Fruit fly (Drosophila melanogaster) whole organism, embryonic: Measurements from ENCODE around the gene CG6094.

ENCODE experiments used
- Adf1 ChIP-seq: fragments of 200-800 bp; sonication (Bioruptor generic); IDR thresholded peaks from 2 replicates; pipeline ENCODE4 v1.3.6; 2022; ENCODE audit warnings: missing biosample characterization, missing genetic modification characterization
- Antp ChIP-seq: fragments of 200-800 bp; sonication (Bioruptor generic); optimal IDR thresholded peaks from 3 replicates; lab custom pipeline; 2016; ENCODE audit warnings: missing biosample characterization, missing genetic modification characterization
- Asciz ChIP-seq: fragments of 200-800 bp; sonication (Bioruptor generic); optimal IDR thresholded peaks from 2 replicates; lab custom pipeline; 2017; ENCODE audit warnings: missing biosample characterization, mild to moderate bottlenecking, missing genetic modification characterization, missing genetic modification reagents
- CG10267 ChIP-seq: fragments of 200-800 bp; sonication (Bioruptor generic); optimal IDR thresholded peaks from 2 replicates; lab custom pipeline; 2018; ENCODE audit warnings: missing biosample characterization, mild to moderate bottlenecking, missing genetic modification characterization, moderate library complexity
- CG10366 ChIP-seq: fragments of 200-800 bp; sonication (Bioruptor generic); IDR thresholded peaks from 2 replicates; pipeline ENCODE4 v1.3.6; 2022; ENCODE audit warnings: missing biosample characterization, missing genetic modification characterization
- CG15696 ChIP-seq: fragments of 200-800 bp; sonication (Bioruptor generic); optimal IDR thresholded peaks from 2 replicates; lab custom pipeline; 2019; ENCODE audit warnings: missing biosample characterization, mild to moderate bottlenecking, missing genetic modification characterization, moderate library complexity
- CG16813 ChIP-seq: fragments of 200-800 bp; sonication (Bioruptor generic); IDR thresholded peaks from 3 replicates; pipeline ENCODE4 v1.3.6; 2022; ENCODE audit warnings: missing biosample characterization, missing genetic modification characterization; ENCODE audit not compliant: partially characterized antibody
- CG16863 ChIP-seq: fragments of 200-800 bp; sonication (Bioruptor generic); optimal IDR thresholded peaks from 3 replicates; lab custom pipeline; 2016; ENCODE audit warnings: missing biosample characterization, missing genetic modification characterization
- CG17568 ChIP-seq: fragments of 200-800 bp; sonication (Bioruptor generic); optimal IDR thresholded peaks from 2 replicates; lab custom pipeline; 2018; ENCODE audit warnings: missing biosample characterization, mild to moderate bottlenecking, missing genetic modification characterization, moderate library complexity
- CG17612 ChIP-seq: fragments of 200-800 bp; sonication (Bioruptor generic); IDR thresholded peaks from 2 replicates; pipeline ENCODE4 v1.3.6; 2022; ENCODE audit warnings: missing biosample characterization, missing genetic modification characterization
- CG31441 ChIP-seq: fragments of 200-800 bp; sonication (Bioruptor generic); IDR thresholded peaks from 2 replicates; pipeline ENCODE4 v1.3.6; 2022; ENCODE audit warnings: missing biosample characterization, missing genetic modification characterization
- CG33557 ChIP-seq: fragments of 200-800 bp; sonication (Bioruptor generic); optimal IDR thresholded peaks from 2 replicates; lab custom pipeline; 2019; ENCODE audit warnings: missing biosample characterization, mild to moderate bottlenecking, missing genetic modification characterization, moderate library complexity
- CG4282 ChIP-seq: fragments of 200-800 bp; sonication (Bioruptor generic); optimal IDR thresholded peaks from 2 replicates; lab custom pipeline; 2016; ENCODE audit warnings: missing biosample characterization, missing genetic modification characterization
- CG4360 ChIP-seq: fragments of 200-800 bp; sonication (Bioruptor generic); IDR thresholded peaks from 2 replicates; pipeline ENCODE4 v1.3.6; 2022; ENCODE audit warnings: missing biosample characterization, missing genetic modification characterization
- CG4820 ChIP-seq: fragments of 200-800 bp; sonication (Bioruptor generic); optimal IDR thresholded peaks from 3 replicates; lab custom pipeline; 2016; ENCODE audit warnings: missing biosample characterization, missing genetic modification characterization
- CG6683 ChIP-seq: fragments of 200-800 bp; sonication (Bioruptor generic); optimal IDR thresholded peaks from 2 replicates; lab custom pipeline; 2017; ENCODE audit warnings: missing biosample characterization, mild to moderate bottlenecking, missing genetic modification characterization, missing genetic modification reagents
- CG7357 ChIP-seq: fragments of 200-800 bp; sonication (Bioruptor generic); IDR thresholded peaks from 3 replicates; pipeline ENCODE4 v1.3.6; 2022; ENCODE audit warnings: missing biosample characterization, missing genetic modification characterization
- CG8089 ChIP-seq: fragments of 200-800 bp; sonication (Bioruptor generic); optimal IDR thresholded peaks from 3 replicates; lab custom pipeline; 2016; ENCODE audit warnings: missing biosample characterization, missing genetic modification characterization
- CG9215 ChIP-seq: fragments of 200-800 bp; sonication (Bioruptor generic); IDR thresholded peaks from 2 replicates; pipeline ENCODE4 v1.3.6; 2022; ENCODE audit warnings: missing biosample characterization, missing genetic modification characterization
- CoRest ChIP-seq: fragments of 200-800 bp; sonication (Bioruptor generic); optimal IDR thresholded peaks from 3 replicates; lab custom pipeline; 2018; ENCODE audit warnings: missing biosample characterization, mild to moderate bottlenecking, missing genetic modification characterization, moderate library complexity
- Doc2 ChIP-seq: fragments of 200-800 bp; sonication (Bioruptor generic); IDR thresholded peaks from 2 replicates; pipeline ENCODE4 v1.3.6; 2022; ENCODE audit warnings: missing biosample characterization, missing genetic modification characterization
- GATAe ChIP-seq: fragments of 200-800 bp; sonication (Bioruptor generic); conservative IDR thresholded peaks from 2 replicates; pipeline ENCODE4 v1.3.6; 2022; ENCODE audit warnings: missing biosample characterization, missing genetic modification characterization
- H2.0 ChIP-seq: fragments of 200-800 bp; sonication (Bioruptor generic); IDR thresholded peaks from 2 replicates; pipeline ENCODE4 v1.3.6; 2022; ENCODE audit warnings: missing biosample characterization, missing genetic modification characterization
- Hey ChIP-seq: fragments of 200-800 bp; sonication (Bioruptor generic); optimal IDR thresholded peaks from 3 replicates; lab custom pipeline; 2018; ENCODE audit warnings: missing biosample characterization, mild to moderate bottlenecking, missing genetic modification characterization
- HmgD ChIP-seq: fragments of 200-800 bp; sonication (Bioruptor generic); optimal IDR thresholded peaks from 3 replicates; lab custom pipeline; 2016; ENCODE audit warnings: missing biosample characterization, missing genetic modification characterization
- Lim3 ChIP-seq: fragments of 200-800 bp; sonication (Bioruptor generic); IDR thresholded peaks from 2 replicates; pipeline ENCODE4 v1.3.6; 2022; ENCODE audit warnings: missing biosample characterization, missing genetic modification characterization
- Mad ChIP-seq: fragments of 200-800 bp; sonication (Bioruptor generic); optimal IDR thresholded peaks from 2 replicates; lab custom pipeline; 2016; ENCODE audit warnings: missing biosample characterization, missing genetic modification characterization
- NFAT ChIP-seq: fragments of 200-800 bp; sonication (Bioruptor generic); IDR thresholded peaks from 2 replicates; pipeline ENCODE4 v1.3.6; 2022; ENCODE audit warnings: missing biosample characterization, missing genetic modification characterization
- Nf-YA ChIP-seq: fragments of 200-800 bp; sonication (Bioruptor generic); IDR thresholded peaks from 2 replicates; pipeline ENCODE4 v1.3.6; 2022; ENCODE audit warnings: missing biosample characterization, missing genetic modification characterization
- Nf-YC ChIP-seq: fragments of 200-800 bp; optimal IDR thresholded peaks from 3 replicates; lab custom pipeline; 2019; ENCODE audit warnings: missing biosample characterization, mild to moderate bottlenecking, missing genetic modification characterization, moderate library complexity
- Pdp1 ChIP-seq, 2 experiments: fragments of 200-800 bp; sonication (Bioruptor generic); optimal IDR thresholded peaks; 3 replicates each; lab custom pipeline; 2016; ENCODE audit warnings: missing biosample characterization in 2 of 2, missing genetic modification characterization in 2 of 2, mild to moderate bottlenecking in 1 of 2, moderate library complexity in 1 of 2
- Ptx1 ChIP-seq: fragments of 200-800 bp; sonication (Bioruptor generic); IDR thresholded peaks from 2 replicates; pipeline ENCODE4 v1.3.6; 2022; ENCODE audit warnings: missing biosample characterization, missing genetic modification characterization
- br ChIP-seq: fragments of >200 bp; optimal IDR thresholded peaks from 2 replicates; lab custom pipeline; 2017
- gcm2 ChIP-seq: fragments of 200-800 bp; sonication (Bioruptor generic); optimal IDR thresholded peaks from 2 replicates; lab custom pipeline; 2016; ENCODE audit warnings: missing biosample characterization, missing genetic modification characterization
- lov ChIP-seq, 2 experiments: fragments of 200-800 bp in 1 of 2; fragments of >200 bp in 1 of 2; sonication (Bioruptor generic) in 1 of 2; IDR thresholded peaks in 1 of 2; optimal IDR thresholded peaks in 1 of 2; 2 replicates in 1 of 2; 3 replicates in 1 of 2; pipeline versions ENCODE4 v1.3.6 to Lab custom; 2017 to 2022; ENCODE audit warnings: missing biosample characterization in 1 of 2, missing genetic modification characterization in 1 of 2
- nmo ChIP-seq: fragments of 200-800 bp; sonication (Bioruptor generic); optimal IDR thresholded peaks from 2 replicates; lab custom pipeline; 2018; ENCODE audit warnings: missing biosample characterization, mild to moderate bottlenecking, missing genetic modification characterization, moderate library complexity
- odd ChIP-seq: fragments of 200-800 bp; sonication (Bioruptor generic); optimal IDR thresholded peaks from 2 replicates; lab custom pipeline; 2017; ENCODE audit warnings: missing biosample characterization, mild to moderate bottlenecking, missing genetic modification characterization
- onecut ChIP-seq: fragments of 200-800 bp; sonication (Bioruptor generic); IDR thresholded peaks from 2 replicates; pipeline ENCODE4 v1.3.6; 2022; ENCODE audit warnings: missing biosample characterization, missing genetic modification characterization
- otp ChIP-seq: fragments of 200-800 bp; sonication (Bioruptor generic); IDR thresholded peaks from 3 replicates; pipeline ENCODE4, ENCODE4 v1.3.6; 2022; ENCODE audit warnings: missing biosample characterization, missing genetic modification characterization
- pb ChIP-seq: fragments of 200-800 bp; sonication (Bioruptor generic); optimal IDR thresholded peaks from 3 replicates; lab custom pipeline; 2016; ENCODE audit warnings: missing biosample characterization, missing genetic modification characterization
- peb ChIP-seq: fragments of 200-800 bp; sonication (Bioruptor generic); IDR thresholded peaks from 2 replicates; pipeline ENCODE4 v1.3.6; 2022; ENCODE audit warnings: missing biosample characterization, missing genetic modification characterization
- pfk ChIP-seq: fragments of 200-800 bp; sonication (Bioruptor generic); optimal IDR thresholded peaks from 2 replicates; lab custom pipeline; 2018; ENCODE audit warnings: missing biosample characterization, mild to moderate bottlenecking, missing genetic modification characterization, moderate library complexity
- ro ChIP-seq: fragments of 200-800 bp; sonication (Bioruptor generic); IDR thresholded peaks from 2 replicates; pipeline ENCODE4 v1.3.6; 2022; ENCODE audit warnings: missing biosample characterization, missing genetic modification characterization
- row ChIP-seq: fragments of 200-800 bp; sonication (Bioruptor generic); IDR thresholded peaks from 3 replicates; pipeline ENCODE4 v1.3.6; 2022; ENCODE audit warnings: missing biosample characterization, missing genetic modification characterization
- sisA ChIP-seq: fragments of 200-800 bp; sonication (Bioruptor generic); IDR thresholded peaks from 2 replicates; pipeline ENCODE4 v1.3.6; 2022; ENCODE audit warnings: missing biosample characterization, missing genetic modification characterization
- tio ChIP-seq: fragments of 200-800 bp; sonication (Bioruptor generic); optimal IDR thresholded peaks from 2 replicates; lab custom pipeline; 2017; ENCODE audit warnings: missing biosample characterization, missing genetic modification characterization, inconsistent platforms
- ttk ChIP-seq: fragments of 200-800 bp; sonication (Bioruptor generic); IDR thresholded peaks from 2 replicates; pipeline ENCODE4 v2.1.2; 2022; ENCODE audit warnings: missing biosample characterization, missing genetic modification characterization
- twi ChIP-seq: fragments of 200-800 bp; optimal IDR thresholded peaks from 2 replicates; lab custom pipeline; 2019; ENCODE audit warnings: missing biosample characterization, mild to moderate bottlenecking, missing genetic modification characterization, moderate library complexity
- tx ChIP-seq: fragments of 200-800 bp; sonication (Bioruptor generic); optimal IDR thresholded peaks from 2 replicates; lab custom pipeline; 2016; ENCODE audit warnings: missing biosample characterization, missing genetic modification characterization
- unc-4 ChIP-seq: fragments of 200-800 bp; sonication (Bioruptor generic); IDR thresholded peaks from 2 replicates; pipeline ENCODE4 v1.3.6; 2022; ENCODE audit warnings: missing biosample characterization, missing genetic modification characterization; ENCODE audit not compliant: partially characterized antibody
- vvl ChIP-seq: fragments of 200-800 bp; sonication (Bioruptor generic); IDR thresholded peaks from 2 replicates; pipeline ENCODE4 v1.3.6; 2022; ENCODE audit warnings: missing biosample characterization, missing genetic modification characterization

CG6094 gene

dm6 chr2L:10474268-10474678 lies 32.6 kb upstream of the CG6094 start, which contains the start of gene RluA-1 (continued):
- TF ChIP-seq CG10267, result peak; percentile 97
- peak; percentile 99 for TF ChIP-seq row
- TF ChIP-seq Asciz (GFP tag; lab: Kevin White, UChicago), result peak; percentile 99
- TF ChIP-seq twi (tag; lab: Kevin White, UChicago), result peak; percentile 99
- TF ChIP-seq H2.0 (GFP tag; lab: Robert Waterston, UW), result peak; percentile 99
- TF ChIP-seq GATAe (GFP tag; lab: Robert Waterston, UW), result peak; percentile 96
- peak; percentile 65 for TF ChIP-seq pfk (GFP tag; lab: Kevin White, UChicago)
- peak; percentile 52; the same call in 1 of the 2 replicates for TF ChIP-seq unc-4 (GFP tag; lab: Robert Waterston, UW)
- TF ChIP-seq odd (GFP tag; lab: Kevin White, UChicago), result peak; percentile 99
- TF ChIP-seq CoRest, result peak; percentile 100
- peak; percentile 98 for TF ChIP-seq CG6683 (GFP tag; lab: Kevin White, UChicago)
- TF ChIP-seq Nf-YC (tag; lab: Kevin White, UChicago), result peak; percentile 93
- peak; percentile 95 to 96 for TF ChIP-seq Pdp1 (GFP tag; optimal IDR thresholded peaks at IDR 0.05; lab: Kevin White, UChicago)
- peak; percentile 97 for TF ChIP-seq CG9215 (GFP tag; lab: Robert Waterston, UW)
- peak; percentile 99 for TF ChIP-seq CG10366 (GFP tag; lab: Robert Waterston, UW)
- peak; percentile 91 for TF ChIP-seq CG16863 (GFP tag; lab: Kevin White, UChicago)
- peak; percentile 95 for TF ChIP-seq Doc2
- TF ChIP-seq lov (optimal IDR thresholded peaks at IDR 0.05; lab: Kevin White, UChicago), result no peak
- peak; percentile 99 for TF ChIP-seq lov (GFP tag; IDR thresholded peaks at IDR 0.05; lab: Robert Waterston, UW)
- peak; percentile 88 for TF ChIP-seq Antp (GFP tag; lab: Kevin White, UChicago)
- TF ChIP-seq ttk (GFP tag; lab: Robert Waterston, UW), result peak; percentile 99
- TF ChIP-seq CG15696 (tag; lab: Kevin White, UChicago), result peak; percentile 99
- TF ChIP-seq NFAT, result peak; percentile 99; the same call in 1 of the 2 replicates
- peak; percentile 99 for TF ChIP-seq ro (GFP tag; lab: Robert Waterston, UW)
- peak; percentile 75 for TF ChIP-seq Nf-YA (GFP tag; lab: Robert Waterston, UW)
- no peak; the same call in none of the 3 replicates for TF ChIP-seq CG16813 (GFP tag; lab: Robert Waterston, UW)
- TF ChIP-seq CG17612 (GFP tag; lab: Robert Waterston, UW), result peak; percentile 99
- peak; percentile 94 for TF ChIP-seq CG4360 (GFP tag; lab: Robert Waterston, UW)
- TF ChIP-seq CG33557, result peak; percentile 99
- TF ChIP-seq onecut (GFP tag; lab: Robert Waterston, UW), result peak; percentile 94
- TF ChIP-seq otp (GFP tag; lab: Robert Waterston, UW), result peak; percentile 99
- TF ChIP-seq tio (GFP tag; lab: Kevin White, UChicago), result peak; percentile 98
- peak; percentile 96 for TF ChIP-seq Lim3 (GFP tag; lab: Robert Waterston, UW)
- TF ChIP-seq peb (GFP tag; lab: Robert Waterston, UW), result peak; percentile 99
- TF ChIP-seq CG7357, result peak; percentile 97
- peak; percentile 99 for TF ChIP-seq Ptx1
- peak; percentile 99 for TF ChIP-seq CG17568
- TF ChIP-seq nmo (GFP tag; lab: Kevin White, UChicago), result peak; percentile 100
- peak; percentile 93 for TF ChIP-seq CG4282 (GFP tag; lab: Kevin White, UChicago)
- TF ChIP-seq sisA, result peak; percentile 90; the same call in 1 of the 2 replicates
- TF ChIP-seq Adf1 (GFP tag; lab: Robert Waterston, UW), result peak; percentile 90
- TF ChIP-seq gcm2 (GFP tag; lab: Kevin White, UChicago), result peak; percentile 98
- peak; percentile 92 for TF ChIP-seq CG8089 (GFP tag; lab: Kevin White, UChicago)
- peak; percentile 92 for TF ChIP-seq tx (GFP tag; lab: Kevin White, UChicago)
- TF ChIP-seq Mad (GFP tag; lab: Kevin White, UChicago), result peak; percentile 98
- TF ChIP-seq HmgD (GFP tag; lab: Kevin White, UChicago), result peak; percentile 53
- TF ChIP-seq Hey (tag; lab: Kevin White, UChicago), result peak; percentile 89
- peak; percentile 100 for TF ChIP-seq vvl (GFP tag; lab: Robert Waterston, UW)
- TF ChIP-seq br, result no peak
- peak; percentile 99 for TF ChIP-seq CG31441 (GFP tag; lab: Robert Waterston, UW)
- TF ChIP-seq pb, result peak; percentile 71
- TF ChIP-seq CG4820 (GFP tag; lab: Kevin White, UChicago), result peak; percentile 99
